Worm (Caenorhabditis elegans) whole organism, midembryonic: ENCODE results near the gene fbxa-128.

ENCODE experiments used
- T22C8.4 ChIP-seq: fragments of 200-800 bp; sonication (Bioruptor generic); IDR thresholded peaks from 2 replicates; pipeline ENCODE4 v1.3.6; 2022; ENCODE audit warnings: missing genetic modification characterization, missing compliant biosample characterization
- cog-1 ChIP-seq: sonication (generic microtip); optimal IDR thresholded peaks from 2 replicates; lab custom pipeline; 2016; ENCODE audit warnings: missing genetic modification characterization, missing compliant biosample characterization
- flt-1 ChIP-seq: fragments of 200-800 bp; sonication (Bioruptor generic); IDR thresholded peaks from 2 replicates; pipeline ENCODE4 v1.3.6; 2022; ENCODE audit warnings: missing genetic modification characterization, missing compliant biosample characterization
- klf-2 ChIP-seq: fragments of 200-800 bp; sonication (Bioruptor generic); conservative IDR thresholded peaks from 2 replicates; pipeline ENCODE4 v1.3.6; 2022; ENCODE audit warnings: missing genetic modification reagents, missing genetic modification characterization, missing compliant biosample characterization
- med-1 ChIP-seq: sonication (generic microtip); optimal IDR thresholded peaks from 2 replicates; lab custom pipeline; 2017; ENCODE audit warnings: missing genetic modification characterization, mild to moderate bottlenecking, missing compliant biosample characterization, antibody characterized with exemption, missing genetic modification reagents; ENCODE audit not compliant: insufficient read depth
- ref-1 ChIP-seq: fragments of 200-800 bp; sonication (Bioruptor generic); conservative IDR thresholded peaks from 2 replicates; pipeline ENCODE4 v1.3.6; 2022; ENCODE audit warnings: missing genetic modification reagents, missing genetic modification characterization, missing compliant biosample characterization
- tab-1 ChIP-seq: fragments of 200-800 bp; sonication (Bioruptor generic); IDR thresholded peaks from 2 replicates; pipeline ENCODE4 v1.3.6; 2022; ENCODE audit warnings: missing genetic modification characterization, missing compliant biosample characterization
- ztf-23 ChIP-seq: fragments of 200-800 bp; sonication (Bioruptor generic); IDR thresholded peaks from 2 replicates; pipeline ENCODE4 v1.3.6; 2022; ENCODE audit warnings: missing genetic modification reagents, missing genetic modification characterization, missing compliant biosample characterization
- ztf-29 ChIP-seq: fragments of 200-800 bp; sonication (Bioruptor generic); IDR thresholded peaks from 2 replicates; pipeline ENCODE4 v1.3.6; 2022; ENCODE audit warnings: missing genetic modification reagents, missing genetic modification characterization, missing compliant biosample characterization

The fbxa-128 gene

ce11 chrIII:11090870-11091386 is 48.0 kb downstream of the fbxa-128 start:
- no peak for TF ChIP-seq T22C8.4 (GFP tag; lab: Robert Waterston, UW)
- no peak for TF ChIP-seq cog-1 (tag; lab: Kevin White, UChicago)
- TF ChIP-seq ref-1 (GFP tag; lab: Robert Waterston, UW): no peak
- no peak for TF ChIP-seq flt-1 (GFP tag; lab: Robert Waterston, UW)
- no peak for TF ChIP-seq med-1
- no peak for TF ChIP-seq ztf-23 (GFP tag; lab: Robert Waterston, UW)
- TF ChIP-seq klf-2 (GFP tag; lab: Robert Waterston, UW): no peak
- TF ChIP-seq ztf-29 (GFP tag; lab: Robert Waterston, UW): no peak
- TF ChIP-seq tab-1: no peak

- TF ChIP-seq T22C8.4 (GFP tag; lab: Robert Waterston, UW) (no peak), flt-1 (GFP tag; lab: Robert Waterston, UW) (peak; percentile 37; the same call in 1 of the 2 replicates)
Measured at ce11 chrIII:11090112-11090648, 48.7 kb downstream of the fbxa-128 start.

DNA sequence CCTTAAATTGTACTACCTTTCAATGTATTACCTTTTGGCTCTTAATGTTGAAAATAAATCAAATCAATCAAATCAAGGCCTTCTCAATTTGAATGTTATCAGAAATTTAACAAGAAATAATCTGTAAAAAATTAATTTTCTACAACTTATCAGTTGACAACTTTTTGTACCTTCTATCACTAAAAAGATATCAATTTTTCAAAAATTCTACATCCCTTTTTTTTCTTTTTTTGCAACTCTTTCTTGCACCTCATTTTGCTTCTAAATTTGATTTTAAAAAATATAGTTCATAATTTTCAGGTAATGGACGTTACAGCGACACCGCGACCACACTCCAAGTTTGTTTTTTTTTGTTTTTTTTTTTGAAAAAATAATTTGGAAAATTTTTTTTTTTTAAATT is 50.7 kb downstream of the fbxa-128 start, which contains the start of gene W09D6.5:
W09D6.5 (plus strand) TSS at position 301 of the 400 bp plus-strand sequence.
- no peak for TF ChIP-seq klf-2 (GFP tag; lab: Robert Waterston, UW)
- TF ChIP-seq med-1: no peak
- no peak for TF ChIP-seq ref-1 (GFP tag; lab: Robert Waterston, UW)
- TF ChIP-seq ztf-29 (GFP tag; lab: Robert Waterston, UW): no peak
- no peak for TF ChIP-seq tab-1
- no peak for TF ChIP-seq flt-1 (GFP tag; lab: Robert Waterston, UW)
- no peak for TF ChIP-seq ztf-23 (GFP tag; lab: Robert Waterston, UW)
- TF ChIP-seq T22C8.4 (GFP tag; lab: Robert Waterston, UW): no peak
- TF ChIP-seq cog-1 (tag; lab: Kevin White, UChicago): no peak

ce11 chrIII:11087442-11087841 is 51.5 kb downstream of the fbxa-128 start:
- TF ChIP-seq cog-1 (tag; lab: Kevin White, UChicago): no peak
- TF ChIP-seq ztf-23 (GFP tag; lab: Robert Waterston, UW): no peak
- TF ChIP-seq klf-2 (GFP tag; lab: Robert Waterston, UW): no peak
- no peak for TF ChIP-seq ref-1 (GFP tag; lab: Robert Waterston, UW)
- no peak for TF ChIP-seq ztf-29 (GFP tag; lab: Robert Waterston, UW)
- no peak for TF ChIP-seq T22C8.4 (GFP tag; lab: Robert Waterston, UW)
- TF ChIP-seq med-1: no peak
- no peak for TF ChIP-seq tab-1
- TF ChIP-seq flt-1 (GFP tag; lab: Robert Waterston, UW): no peak
